Fruit fly (Drosophila melanogaster): ENCODE measurements around the gene t-cup.

dm6 chr2L:12453192-12453800 lies 43.8 kb downstream of the t-cup start, which contains the start of gene CG5418:
- no peak for TF ChIP-seq h (optimal IDR thresholded peaks at IDR 0.05)
- TF ChIP-seq Antp (GFP tag; optimal IDR thresholded peaks at IDR 0.05) = no peak
- no peak for TF ChIP-seq CG14014 (GFP tag; IDR thresholded peaks at IDR 0.05)
- TF ChIP-seq HmgZ (tag; optimal IDR thresholded peaks at IDR 0.05) = no peak
- no peak for TF ChIP-seq CG11456 (GFP tag; IDR thresholded peaks at IDR 0.05)
- no peak for TF ChIP-seq CG17802 (tag; optimal IDR thresholded peaks at IDR 0.05)
- TF ChIP-seq CG18476 (GFP tag; optimal IDR thresholded peaks at IDR 0.05) = no peak
- TF ChIP-seq vnd (GFP tag; IDR thresholded peaks at IDR 0.05; ENCODE audit: partially characterized antibody) = no peak
- no peak for TF ChIP-seq CG13894 (tag; optimal IDR thresholded peaks at IDR 0.05)
- no peak for TF ChIP-seq usp (GFP tag; optimal IDR thresholded peaks at IDR 0.05)
- TF ChIP-seq tx (GFP tag; optimal IDR thresholded peaks at IDR 0.05) = no peak
- TF ChIP-seq sug (tag; optimal IDR thresholded peaks at IDR 0.05) = no peak
- no peak for TF ChIP-seq bcd (GFP tag; optimal IDR thresholded peaks at IDR 0.05)
